Fruit fly (Drosophila melanogaster): ENCODE data around the gene LManII.
A peak's percentile ranks its signal among the peaks of the same experiment; 100 is the strongest.

LManII gene

dm6 chr2L:10504895-10505294 is 47.4 kb downstream of the LManII start (continued):
- TF ChIP-seq CG4854 (GFP tag; optimal IDR thresholded peaks at IDR 0.05): no peak
- TF ChIP-seq Hand (GFP tag; optimal IDR thresholded peaks at IDR 0.05): no peak
- peak; percentile 3 for TF ChIP-seq CG5180 (GFP tag; optimal IDR thresholded peaks at IDR 0.05)
- TF ChIP-seq CG1529 (GFP tag; optimal IDR thresholded peaks at IDR 0.05): peak; percentile 8
- TF ChIP-seq Kr (GFP tag; optimal IDR thresholded peaks at IDR 0.05): peak; percentile 72
- no peak for TF ChIP-seq CG34224 (GFP tag; IDR thresholded peaks at IDR 0.05; ENCODE audit: partially characterized antibody)
- no peak for TF ChIP-seq Fer2 (tag; optimal IDR thresholded peaks at IDR 0.05)
- no peak for TF ChIP-seq CG1602 (GFP tag; optimal IDR thresholded peaks at IDR 0.05)
- TF ChIP-seq Optix (GFP tag; IDR thresholded peaks at IDR 0.05): no peak
- no peak for TF ChIP-seq CG17361 (GFP tag; IDR thresholded peaks at IDR 0.05)
- peak; percentile 55; the same call in 2 of the 3 replicates for TF ChIP-seq zfh1 (GFP tag; IDR thresholded peaks at IDR 0.05)
- no peak for TF ChIP-seq CG6175 (GFP tag; IDR thresholded peaks at IDR 0.05)
- TF ChIP-seq H2.0 (GFP tag; IDR thresholded peaks at IDR 0.05): 0 out of 2 replicates have a peak, but pooled peaks have one; percentile 4
- TF ChIP-seq ro (GFP tag; IDR thresholded peaks at IDR 0.05): no peak
- TF ChIP-seq CG12769 (tag; optimal IDR thresholded peaks at IDR 0.05): no peak
- TF ChIP-seq ewg (GFP tag; optimal IDR thresholded peaks at IDR 0.05): no peak
- TF ChIP-seq Dip3 (GFP tag; optimal IDR thresholded peaks at IDR 0.05): no peak
- TF ChIP-seq CG3847 (GFP tag; IDR thresholded peaks at IDR 0.05): no peak
- TF ChIP-seq Atf3 (GFP tag; optimal IDR thresholded peaks at IDR 0.05): peak; percentile 8
- no peak for TF ChIP-seq CG7928 (GFP tag; optimal IDR thresholded peaks at IDR 0.05)
- no peak for TF ChIP-seq croc (GFP tag; conservative IDR thresholded peaks at IDR 0.05)
- TF ChIP-seq sr (GFP tag; IDR thresholded peaks at IDR 0.05): no peak
- no peak for TF ChIP-seq Dref (GFP tag; IDR thresholded peaks at IDR 0.05)
- TF ChIP-seq Sry-β (GFP tag; optimal IDR thresholded peaks at IDR 0.05): no peak
- no peak for TF ChIP-seq CG8089 (GFP tag; optimal IDR thresholded peaks at IDR 0.05)
- TF ChIP-seq CG11723 (GFP tag; optimal IDR thresholded peaks at IDR 0.05): peak; percentile 27
- TF ChIP-seq HLHmδ (GFP tag; optimal IDR thresholded peaks at IDR 0.05): peak; percentile 94
- TF ChIP-seq CG12236 (GFP tag; optimal IDR thresholded peaks at IDR 0.05): peak; percentile 23
- TF ChIP-seq CG11398 (GFP tag; optimal IDR thresholded peaks at IDR 0.05): no peak
- TF ChIP-seq CG17912 (GFP tag; optimal IDR thresholded peaks at IDR 0.05): no peak
- TF ChIP-seq cwo (GFP tag; optimal IDR thresholded peaks at IDR 0.05): no peak
- no peak for TF ChIP-seq CG10366 (GFP tag; IDR thresholded peaks at IDR 0.05)
- TF ChIP-seq CG16813 (GFP tag; IDR thresholded peaks at IDR 0.05; ENCODE audit: partially characterized antibody): no peak
- TF ChIP-seq CG2199 (GFP tag; IDR thresholded peaks at IDR 0.05): no peak
- TF ChIP-seq yki (optimal IDR thresholded peaks at IDR 0.05): no peak
- TF ChIP-seq rib (GFP tag; IDR thresholded peaks at IDR 0.05): no peak
- no peak for TF ChIP-seq TFAM (GFP tag; optimal IDR thresholded peaks at IDR 0.05)
- no peak for TF ChIP-seq row (GFP tag; IDR thresholded peaks at IDR 0.05)
- TF ChIP-seq CG6765 (GFP tag; optimal IDR thresholded peaks at IDR 0.05): no peak
- TF ChIP-seq cas (GFP tag; IDR thresholded peaks at IDR 0.05): no peak
- TF ChIP-seq NFAT (GFP tag; IDR thresholded peaks at IDR 0.05): no peak
- peak; percentile 34 for TF ChIP-seq sqz (GFP tag; optimal IDR thresholded peaks at IDR 0.05)
- no peak for TF ChIP-seq chinmo (GFP tag; IDR thresholded peaks at IDR 0.05; ENCODE audit: partially characterized antibody)
- no peak for TF ChIP-seq CG11695 (GFP tag; IDR thresholded peaks at IDR 0.05)
- TF ChIP-seq CG5245 (GFP tag; optimal IDR thresholded peaks at IDR 0.05): no peak
- TF ChIP-seq CG6683 (GFP tag; optimal IDR thresholded peaks at IDR 0.05): no peak
- no peak for TF ChIP-seq Ravus (GFP tag; IDR thresholded peaks at IDR 0.05)
- no peak for TF ChIP-seq Hr51 (GFP tag; optimal IDR thresholded peaks at IDR 0.05)
- TF ChIP-seq CG18476 (GFP tag; optimal IDR thresholded peaks at IDR 0.05): no peak
- no peak for TF ChIP-seq slbo (GFP tag; IDR thresholded peaks at IDR 0.05)
- no peak for TF ChIP-seq CG7786 (GFP tag; optimal IDR thresholded peaks at IDR 0.05)
- no peak for TF ChIP-seq MBD-R2 (GFP tag; IDR thresholded peaks at IDR 0.05)
- no peak for TF ChIP-seq Lpt (GFP tag; optimal IDR thresholded peaks at IDR 0.05)

Measured in whole organism, embryonic.